Fruit fly (Drosophila melanogaster) whole organism, embryonic: ENCODE measurements around the gene CG43163.

ENCODE experiments used
- ATbp ChIP-seq: fragments of 200-800 bp; sonication (Bioruptor generic); optimal IDR thresholded peaks from 2 replicates; lab custom pipeline; 2017; ENCODE audit warnings: missing biosample characterization, mild to moderate bottlenecking, missing genetic modification characterization, missing genetic modification reagents
- Abd-B ChIP-seq: fragments of 200-800 bp; sonication (Bioruptor generic); optimal IDR thresholded peaks from 2 replicates; lab custom pipeline; 2018; ENCODE audit warnings: missing biosample characterization, mild to moderate bottlenecking, missing genetic modification characterization, moderate library complexity
- Asciz ChIP-seq: fragments of 200-800 bp; sonication (Bioruptor generic); optimal IDR thresholded peaks from 2 replicates; lab custom pipeline; 2017; ENCODE audit warnings: missing biosample characterization, mild to moderate bottlenecking, missing genetic modification characterization, missing genetic modification reagents
- Atf6 ChIP-seq: fragments of 200-800 bp; sonication (Bioruptor generic); IDR thresholded peaks from 2 replicates; pipeline ENCODE4 v1.3.6; 2022; ENCODE audit warnings: missing biosample characterization, missing genetic modification characterization
- B-H1 ChIP-seq: fragments of 200-800 bp; sonication (Bioruptor generic); IDR thresholded peaks from 3 replicates; pipeline ENCODE4 v1.3.6; 2022; ENCODE audit warnings: missing biosample characterization, missing genetic modification characterization
- CG10321 ChIP-seq: fragments of 200-800 bp; sonication (Bioruptor generic); IDR thresholded peaks from 2 replicates; pipeline ENCODE4 v1.3.6; 2022; ENCODE audit warnings: missing biosample characterization, missing genetic modification characterization
- CG15269 ChIP-seq: fragments of 200-800 bp; sonication (Bioruptor generic); optimal IDR thresholded peaks from 2 replicates; lab custom pipeline; 2018; ENCODE audit warnings: missing biosample characterization, mild to moderate bottlenecking, missing genetic modification characterization, moderate library complexity
- CG15514 ChIP-seq: fragments of 200-800 bp; sonication (Bioruptor generic); optimal IDR thresholded peaks from 3 replicates; lab custom pipeline; 2017; ENCODE audit warnings: missing biosample characterization, missing genetic modification characterization, mild to moderate bottlenecking, moderate library complexity, missing genetic modification reagents
- CG1832 ChIP-seq: fragments of 200-800 bp; sonication (Bioruptor generic); optimal IDR thresholded peaks from 2 replicates; lab custom pipeline; 2017; ENCODE audit warnings: missing biosample characterization, mild to moderate bottlenecking, missing genetic modification characterization, inconsistent platforms
- CG18476 ChIP-seq: fragments of 200-800 bp; sonication (Bioruptor generic); optimal IDR thresholded peaks from 2 replicates; lab custom pipeline; 2016; ENCODE audit warnings: missing biosample characterization, mild to moderate bottlenecking, missing genetic modification characterization
- CG2116 ChIP-seq: fragments of 200-800 bp; sonication (Bioruptor generic); optimal IDR thresholded peaks from 3 replicates; lab custom pipeline; 2018; ENCODE audit warnings: missing biosample characterization, mild to moderate bottlenecking, missing genetic modification characterization
- CG2120 ChIP-seq: fragments of 200-800 bp; sonication (Bioruptor generic); optimal IDR thresholded peaks from 3 replicates; lab custom pipeline; 2016; ENCODE audit warnings: missing biosample characterization, missing genetic modification characterization
- CG3065 ChIP-seq: fragments of 200-800 bp; sonication (Bioruptor generic); optimal IDR thresholded peaks from 2 replicates; lab custom pipeline; 2016; ENCODE audit warnings: missing biosample characterization, missing genetic modification characterization
- CG4282 ChIP-seq: fragments of 200-800 bp; sonication (Bioruptor generic); optimal IDR thresholded peaks from 2 replicates; lab custom pipeline; 2016; ENCODE audit warnings: missing biosample characterization, missing genetic modification characterization
- CG6175 ChIP-seq: fragments of 200-800 bp; sonication (Bioruptor generic); IDR thresholded peaks from 3 replicates; pipeline ENCODE4 v1.3.6; 2022; ENCODE audit warnings: missing biosample characterization, missing genetic modification characterization
- CG6272 ChIP-seq: fragments of 200-800 bp; sonication (Bioruptor generic); IDR thresholded peaks from 2 replicates; pipeline ENCODE4 v1.3.6; 2022; ENCODE audit warnings: missing biosample characterization, missing genetic modification characterization
- CG7963 ChIP-seq: fragments of 200-800 bp; sonication (Bioruptor generic); IDR thresholded peaks from 3 replicates; pipeline ENCODE4 v1.3.6; 2022; ENCODE audit warnings: missing biosample characterization, missing genetic modification characterization; ENCODE audit not compliant: partially characterized antibody
- CTCF ChIP-seq: fragments of 200-800 bp; sonication (Bioruptor generic); optimal IDR thresholded peaks from 2 replicates; lab custom pipeline; 2017; ENCODE audit warnings: missing biosample characterization, mild to moderate bottlenecking, missing genetic modification characterization, moderate library complexity
- CoRest ChIP-seq: fragments of 200-800 bp; sonication (Bioruptor generic); optimal IDR thresholded peaks from 3 replicates; lab custom pipeline; 2018; ENCODE audit warnings: missing biosample characterization, mild to moderate bottlenecking, missing genetic modification characterization, moderate library complexity
- Drgx ChIP-seq: fragments of 200-800 bp; sonication (Bioruptor generic); IDR thresholded peaks from 2 replicates; pipeline ENCODE4 v1.3.6; 2022; ENCODE audit warnings: missing biosample characterization, missing genetic modification characterization
- HLH3B ChIP-seq: fragments of 200-800 bp; sonication (Bioruptor generic); IDR thresholded peaks from 2 replicates; pipeline ENCODE4 v1.3.6; 2022; ENCODE audit warnings: missing biosample characterization, missing genetic modification characterization
- Hmr ChIP-seq: fragments of 200-800 bp; sonication (Bioruptor generic); optimal IDR thresholded peaks from 3 replicates; lab custom pipeline; 2017; ENCODE audit warnings: mild to moderate bottlenecking, missing biosample characterization, missing genetic modification reagents, missing genetic modification characterization
- Hr39 ChIP-seq: fragments of >200 bp; optimal IDR thresholded peaks from 2 replicates; lab custom pipeline; 2017
- Hr51 ChIP-seq, 2 experiments: fragments of 200-800 bp; sonication (Bioruptor generic); optimal IDR thresholded peaks; 2 replicates in 1 of 2; 3 replicates in 1 of 2; lab custom pipeline; 2016 to 2018; ENCODE audit warnings: missing biosample characterization in 2 of 2, missing genetic modification characterization in 2 of 2, mild to moderate bottlenecking in 1 of 2, moderate library complexity in 1 of 2
- Hsf ChIP-seq: fragments of 200-800 bp; sonication (Bioruptor generic); optimal IDR thresholded peaks from 3 replicates; lab custom pipeline; 2016; ENCODE audit warnings: missing biosample characterization, missing genetic modification characterization
- Myb ChIP-seq: fragments of 200-800 bp; sonication (Bioruptor generic); optimal IDR thresholded peaks from 2 replicates; lab custom pipeline; 2016; ENCODE audit warnings: missing biosample characterization, missing genetic modification characterization
- NC2β ChIP-seq: fragments of 200-800 bp; sonication (Bioruptor generic); optimal IDR thresholded peaks from 2 replicates; lab custom pipeline; 2016; ENCODE audit warnings: missing biosample characterization, missing genetic modification characterization
- NK7.1 ChIP-seq: fragments of 200-800 bp; sonication (Bioruptor generic); optimal IDR thresholded peaks from 3 replicates; lab custom pipeline; 2016; ENCODE audit warnings: missing biosample characterization, missing genetic modification characterization
- Opbp ChIP-seq: fragments of 200-800 bp; sonication (Bioruptor generic); IDR thresholded peaks from 3 replicates; pipeline ENCODE4 v1.3.6; 2022; ENCODE audit warnings: missing biosample characterization, missing genetic modification characterization; ENCODE audit not compliant: partially characterized antibody
- Rfx ChIP-seq: fragments of 200-800 bp; sonication (Bioruptor generic); IDR thresholded peaks from 2 replicates; pipeline ENCODE4 v1.3.6; 2022; ENCODE audit warnings: missing biosample characterization, missing genetic modification characterization
- Scr ChIP-seq: fragments of 200-800 bp; sonication (Bioruptor generic); IDR thresholded peaks from 2 replicates; pipeline ENCODE4 v1.3.6; 2022; ENCODE audit warnings: missing biosample characterization, missing genetic modification characterization; ENCODE audit not compliant: partially characterized antibody
- Sin3A ChIP-seq: fragments of >200 bp; optimal IDR thresholded peaks from 2 replicates; lab custom pipeline; 2018
- Xbp1 ChIP-seq: fragments of 200-800 bp; sonication (Bioruptor generic); optimal IDR thresholded peaks from 3 replicates; lab custom pipeline; 2016; ENCODE audit warnings: missing biosample characterization, mild to moderate bottlenecking, missing genetic modification characterization
- bowl ChIP-seq: fragments of 200-800 bp; sonication (Bioruptor generic); IDR thresholded peaks from 2 replicates; pipeline ENCODE4 v1.3.6; 2022; ENCODE audit warnings: missing biosample characterization, missing genetic modification characterization
- chm ChIP-seq: fragments of 200-800 bp; sonication (Bioruptor generic); IDR thresholded peaks from 2 replicates; pipeline ENCODE4 v1.3.6; 2022; ENCODE audit warnings: missing biosample characterization, missing genetic modification characterization
- dan ChIP-seq: fragments of 200-800 bp; sonication (Bioruptor generic); IDR thresholded peaks from 2 replicates; pipeline ENCODE4 v1.3.6; 2022; ENCODE audit warnings: missing biosample characterization, missing genetic modification characterization
- exex ChIP-seq: fragments of 200-800 bp; sonication (Bioruptor generic); optimal IDR thresholded peaks from 4 replicates; lab custom pipeline; 2018; ENCODE audit warnings: missing biosample characterization, mild to moderate bottlenecking, missing genetic modification characterization, moderate library complexity
- fd64A ChIP-seq: fragments of 200-800 bp; sonication (Bioruptor generic); optimal IDR thresholded peaks from 3 replicates; lab custom pipeline; 2018; ENCODE audit warnings: missing biosample characterization, mild to moderate bottlenecking, missing genetic modification characterization
- fru ChIP-seq: fragments of >200 bp; optimal IDR thresholded peaks from 2 replicates; lab custom pipeline; 2017
- gfzf ChIP-seq: fragments of 200-800 bp; sonication (Bioruptor generic); optimal IDR thresholded peaks from 2 replicates; lab custom pipeline; 2016; ENCODE audit warnings: missing biosample characterization, mild to moderate bottlenecking, missing genetic modification characterization, moderate library complexity
- grn ChIP-seq: fragments of 200-800 bp; sonication (Bioruptor generic); optimal IDR thresholded peaks from 3 replicates; lab custom pipeline; 2017; ENCODE audit warnings: missing biosample characterization, missing genetic modification characterization
- hb ChIP-seq: fragments of 200-800 bp; sonication (Bioruptor generic); IDR thresholded peaks from 3 replicates; pipeline ENCODE4 v1.3.6; 2022; ENCODE audit warnings: missing biosample characterization, missing genetic modification characterization; ENCODE audit not compliant: partially characterized antibody
- kah ChIP-seq: fragments of 200-800 bp; sonication (Bioruptor generic); optimal IDR thresholded peaks from 2 replicates; lab custom pipeline; 2018; ENCODE audit warnings: missing biosample characterization, mild to moderate bottlenecking, missing genetic modification characterization
- maf-S ChIP-seq: fragments of 200-800 bp; sonication (Bioruptor generic); optimal IDR thresholded peaks from 2 replicates; lab custom pipeline; 2016; ENCODE audit warnings: missing biosample characterization, missing genetic modification characterization
- mirr ChIP-seq: fragments of 200-800 bp; sonication (Bioruptor generic); optimal IDR thresholded peaks from 3 replicates; lab custom pipeline; 2018; ENCODE audit warnings: missing biosample characterization, mild to moderate bottlenecking, missing genetic modification characterization
- rib ChIP-seq: fragments of 200-800 bp; sonication (Bioruptor generic); IDR thresholded peaks from 2 replicates; pipeline ENCODE4 v1.3.6; 2022; ENCODE audit warnings: missing biosample characterization, missing genetic modification characterization
- sd ChIP-seq: fragments of 200-800 bp; sonication (Bioruptor generic); optimal IDR thresholded peaks from 3 replicates; lab custom pipeline; 2018; ENCODE audit warnings: missing biosample characterization, mild to moderate bottlenecking, missing genetic modification characterization, moderate library complexity
- seq ChIP-seq: fragments of 200-800 bp; sonication (Bioruptor generic); IDR thresholded peaks from 2 replicates; pipeline ENCODE4 v1.3.6; 2022; ENCODE audit warnings: missing biosample characterization, missing genetic modification characterization
- shn ChIP-seq: fragments of 200-800 bp; sonication (Bioruptor generic); optimal IDR thresholded peaks from 3 replicates; lab custom pipeline; 2016; ENCODE audit warnings: missing biosample characterization, missing genetic modification characterization
- slbo ChIP-seq: fragments of 200-800 bp; sonication (Bioruptor generic); IDR thresholded peaks from 2 replicates; pipeline ENCODE4 v1.3.6; 2022; ENCODE audit warnings: missing biosample characterization, missing genetic modification characterization
- stwl ChIP-seq: fragments of 200-800 bp; sonication (Bioruptor generic); optimal IDR thresholded peaks from 3 replicates; lab custom pipeline; 2018; ENCODE audit warnings: missing biosample characterization, mild to moderate bottlenecking, missing genetic modification characterization, moderate library complexity
- tx ChIP-seq: fragments of 200-800 bp; sonication (Bioruptor generic); optimal IDR thresholded peaks from 2 replicates; lab custom pipeline; 2016; ENCODE audit warnings: missing biosample characterization, missing genetic modification characterization
- zen ChIP-seq: fragments of 200-800 bp; sonication (Bioruptor generic); optimal IDR thresholded peaks from 3 replicates; lab custom pipeline; 2018; ENCODE audit warnings: missing biosample characterization, mild to moderate bottlenecking, missing genetic modification characterization, moderate library complexity
- zfh2 ChIP-seq: fragments of 200-800 bp; sonication (Bioruptor generic); optimal IDR thresholded peaks from 2 replicates; lab custom pipeline; 2016; ENCODE audit warnings: missing biosample characterization, missing genetic modification characterization

CG43163 gene

DNA sequence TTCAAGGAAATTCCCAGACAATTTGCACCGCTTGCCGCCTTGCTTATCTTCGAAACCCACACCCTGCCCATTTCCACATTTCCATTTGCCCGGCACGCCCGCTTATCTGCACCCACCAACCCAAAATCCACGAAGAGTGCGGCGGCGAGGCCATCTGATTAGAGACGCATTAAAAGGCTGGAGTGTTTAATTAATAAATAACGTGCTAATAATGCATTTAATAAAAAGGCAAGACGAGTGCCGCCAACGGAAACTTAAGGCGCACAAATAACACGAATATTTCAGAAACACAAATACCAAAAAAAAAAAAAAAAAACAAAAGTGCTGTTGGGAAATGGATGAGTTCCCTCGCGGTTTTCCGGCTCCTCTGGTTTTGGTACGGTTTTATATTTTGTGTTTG lies 54.0 kb downstream of the CG43163 start (continued):
- TF ChIP-seq ATbp (GFP tag; lab: Kevin White, UChicago), result no peak
- TF ChIP-seq Myb (GFP tag; lab: Kevin White, UChicago), result no peak
- no peak for TF ChIP-seq HLH3B (GFP tag; lab: Robert Waterston, UW)
- no peak for TF ChIP-seq bowl (GFP tag; lab: Robert Waterston, UW)
- TF ChIP-seq CG1832 (GFP tag; lab: Kevin White, UChicago), result no peak
- TF ChIP-seq NC2β, result no peak
- TF ChIP-seq exex (tag; lab: Kevin White, UChicago), result peak; percentile 89
- TF ChIP-seq B-H1 (GFP tag; lab: Robert Waterston, UW), result no peak
- no peak for TF ChIP-seq hb (GFP tag; lab: Robert Waterston, UW)
- TF ChIP-seq CG10321 (GFP tag; lab: Robert Waterston, UW), result no peak
- 0 out of 2 replicates have a peak, but pooled peaks have one; percentile 23 for TF ChIP-seq slbo (GFP tag; lab: Robert Waterston, UW)
- TF ChIP-seq CG4282 (GFP tag; lab: Kevin White, UChicago), result no peak
- TF ChIP-seq dan (GFP tag; lab: Robert Waterston, UW), result no peak
- TF ChIP-seq NK7.1 (GFP tag; lab: Kevin White, UChicago), result no peak
- TF ChIP-seq Drgx (GFP tag; lab: Robert Waterston, UW), result no peak
- no peak for TF ChIP-seq kah (GFP tag; lab: Kevin White, UChicago)
- peak; percentile 18; the same call in 1 of the 2 replicates for TF ChIP-seq Atf6 (GFP tag; lab: Robert Waterston, UW)
- no peak for TF ChIP-seq Hr39 (lab: Kevin White, UChicago)
- TF ChIP-seq CTCF (GFP tag; lab: Kevin White, UChicago), result no peak
- TF ChIP-seq CG6175 (GFP tag; lab: Robert Waterston, UW), result no peak
- no peak for TF ChIP-seq Sin3A (lab: Kevin White, UChicago)
- TF ChIP-seq Rfx (GFP tag; lab: Robert Waterston, UW), result 0 out of 2 replicates have a peak, but pooled peaks have one; percentile 11
- no peak for TF ChIP-seq CoRest (tag; lab: Kevin White, UChicago)
- TF ChIP-seq CG7963, result no peak
- no peak for TF ChIP-seq fd64A (GFP tag; lab: Kevin White, UChicago)
- peak; percentile 51 for TF ChIP-seq grn (GFP tag; lab: Kevin White, UChicago)
- no peak for TF ChIP-seq CG18476 (GFP tag; lab: Kevin White, UChicago)
- TF ChIP-seq CG2120, result no peak
- TF ChIP-seq Hr51 (GFP tag; optimal IDR thresholded peaks at IDR 0.05; lab: Kevin White, UChicago), result no peak
- no peak for TF ChIP-seq mirr (GFP tag; lab: Kevin White, UChicago)
- no peak for TF ChIP-seq tx (GFP tag; lab: Kevin White, UChicago)
- TF ChIP-seq rib, result no peak
- no peak for TF ChIP-seq chm (GFP tag; lab: Robert Waterston, UW)
- no peak for TF ChIP-seq Hsf (GFP tag; lab: Kevin White, UChicago)
- TF ChIP-seq CG6272 (GFP tag; lab: Robert Waterston, UW), result no peak
- TF ChIP-seq Xbp1 (GFP tag; lab: Kevin White, UChicago), result no peak
- TF ChIP-seq Abd-B (GFP tag; lab: Kevin White, UChicago), result no peak
- no peak for TF ChIP-seq gfzf
- no peak for TF ChIP-seq Opbp (GFP tag; lab: Robert Waterston, UW)
- TF ChIP-seq CG2116 (GFP tag; lab: Kevin White, UChicago), result no peak
- TF ChIP-seq CG15514 (GFP tag; lab: Kevin White, UChicago), result no peak
- TF ChIP-seq sd (tag; lab: Kevin White, UChicago), result peak; percentile 68
- no peak for TF ChIP-seq Scr (GFP tag; lab: Robert Waterston, UW)
- TF ChIP-seq zfh2 (GFP tag; lab: Kevin White, UChicago), result no peak
- no peak for TF ChIP-seq Asciz (GFP tag; lab: Kevin White, UChicago)
- no peak for TF ChIP-seq Hmr (GFP tag; lab: Kevin White, UChicago)
- TF ChIP-seq stwl (tag; lab: Kevin White, UChicago), result no peak
- no peak for TF ChIP-seq shn
- no peak for TF ChIP-seq seq
- TF ChIP-seq maf-S (GFP tag; lab: Kevin White, UChicago), result no peak
- no peak for TF ChIP-seq CG3065 (GFP tag; lab: Kevin White, UChicago)
- peak; percentile 23 for TF ChIP-seq zen
- TF ChIP-seq fru (lab: Kevin White, UChicago), result no peak
- TF ChIP-seq CG15269 (tag; lab: Kevin White, UChicago), result no peak
